Worm (Caenorhabditis elegans) whole organism, L1 larva: Measurements from ENCODE around the gene ZK1098.12.

Experiments used
- ceh-82 ChIP-seq, 3 experiments: fragments of 150-350 bp in 1 of 3; sonication (generic microtip) in 2 of 3; optimal IDR thresholded peaks; 2 replicates each; lab custom pipeline; 2014 to 2017; ENCODE audit warnings: missing biosample characterization in 3 of 3, missing genetic modification characterization in 3 of 3
- lir-3 ChIP-seq: sonication (generic microtip); optimal IDR thresholded peaks from 2 replicates; lab custom pipeline; 2016; ENCODE audit warnings: mild to moderate bottlenecking, missing genetic modification characterization, moderate library complexity, missing compliant biosample characterization; ENCODE audit not compliant: poor library complexity
- nhr-28 ChIP-seq: fragments of 150-350 bp; optimal IDR thresholded peaks from 2 replicates; lab custom pipeline; 2014; ENCODE audit warnings: missing biosample characterization, missing genetic modification characterization
- pqm-1 ChIP-seq: sonication (generic microtip); optimal IDR thresholded peaks from 3 replicates; lab custom pipeline; 2017; ENCODE audit warnings: missing biosample characterization, missing genetic modification characterization
- snpc-4 ChIP-seq: fragments of 150-350 bp; optimal IDR thresholded peaks from 2 replicates; lab custom pipeline; 2014; ENCODE audit warnings: missing biosample characterization, missing genetic modification characterization

ce11 chrIII:9542280-9542679, 2.6 kb upstream of the ZK1098.12 start, which contains the start of gene mut-7:
- TF ChIP-seq lir-3 (tag; lab: Kevin White, UChicago): no peak
- no peak for TF ChIP-seq pqm-1
- no peak for TF ChIP-seq ceh-82 (tag; optimal IDR thresholded peaks at IDR 0.05; lab: Kevin White, UChicago)
- TF ChIP-seq nhr-28: no peak
- TF ChIP-seq snpc-4 (tag; lab: Kevin White, UChicago): no peak
